Worm (Caenorhabditis elegans) whole organism, midembryonic: ENCODE results near the gene C28D4.5.

Experiments used
- med-1 ChIP-seq: sonication (generic microtip); optimal IDR thresholded peaks from 2 replicates; lab custom pipeline; 2017; ENCODE audit warnings: missing genetic modification characterization, mild to moderate bottlenecking, missing compliant biosample characterization, antibody characterized with exemption, missing genetic modification reagents; ENCODE audit not compliant: insufficient read depth
- ztf-23 ChIP-seq: fragments of 200-800 bp; sonication (Bioruptor generic); IDR thresholded peaks from 2 replicates; pipeline ENCODE4 v1.3.6; 2022; ENCODE audit warnings: missing genetic modification reagents, missing genetic modification characterization, missing compliant biosample characterization

ce11 chrIV:9795250-9795649 lies 48.6 kb upstream of the C28D4.5 start:
- TF ChIP-seq med-1 (GFP tag; lab: Kevin White, UChicago) (no peak), ztf-23 (GFP tag; lab: Robert Waterston, UW) (no peak)
